Fruit fly (Drosophila melanogaster) whole organism, embryonic: ENCODE results near the gene CG6163.

Source experiments
- BtbVII ChIP-seq: fragments of 200-800 bp; sonication (Bioruptor generic); optimal IDR thresholded peaks from 3 replicates; lab custom pipeline; 2017; ENCODE audit warnings: missing biosample characterization, mild to moderate bottlenecking, missing genetic modification characterization
- CG11085 ChIP-seq: fragments of 200-800 bp; sonication (Bioruptor generic); IDR thresholded peaks from 2 replicates; pipeline ENCODE4 v1.3.6; 2022; ENCODE audit warnings: missing biosample characterization, missing genetic modification characterization
- CG11560 ChIP-seq: fragments of 200-800 bp; sonication (Bioruptor generic); IDR thresholded peaks from 3 replicates; pipeline ENCODE4 v1.3.6; 2022; ENCODE audit warnings: missing biosample characterization, missing genetic modification characterization
- CG13287 ChIP-seq: fragments of 200-800 bp; sonication (Bioruptor generic); IDR thresholded peaks from 2 replicates; pipeline ENCODE4 v1.3.6; 2022; ENCODE audit warnings: missing biosample characterization, missing genetic modification characterization; ENCODE audit not compliant: partially characterized antibody
- CG14710 ChIP-seq: fragments of 200-800 bp; sonication (Bioruptor generic); optimal IDR thresholded peaks from 3 replicates; lab custom pipeline; 2019; ENCODE audit warnings: missing biosample characterization, mild to moderate bottlenecking, missing genetic modification characterization, moderate library complexity
- CG15073 ChIP-seq: fragments of 200-800 bp; sonication (Bioruptor generic); optimal IDR thresholded peaks from 2 replicates; lab custom pipeline; 2016; ENCODE audit warnings: missing biosample characterization, missing genetic modification characterization
- CG15479 ChIP-seq: fragments of 200-800 bp; sonication (Bioruptor generic); optimal IDR thresholded peaks from 3 replicates; lab custom pipeline; 2019; ENCODE audit warnings: missing biosample characterization, mild to moderate bottlenecking, missing genetic modification characterization, moderate library complexity
- CG18011 ChIP-seq: fragments of 200-800 bp; sonication (Bioruptor generic); optimal IDR thresholded peaks from 2 replicates; lab custom pipeline; 2017; ENCODE audit warnings: missing biosample characterization, missing genetic modification characterization, mild to moderate bottlenecking, moderate library complexity, missing genotype
- CG18262 ChIP-seq: fragments of 200-800 bp; optimal IDR thresholded peaks from 3 replicates; lab custom pipeline; 2019; ENCODE audit warnings: missing biosample characterization, mild to moderate bottlenecking, missing genetic modification characterization, moderate library complexity
- CG2129 ChIP-seq: fragments of 200-800 bp; sonication (Bioruptor generic); IDR thresholded peaks from 2 replicates; pipeline ENCODE4 v1.3.6; 2022; ENCODE audit warnings: missing biosample characterization, missing genetic modification characterization; ENCODE audit not compliant: partially characterized antibody
- CG2678 ChIP-seq: fragments of 200-800 bp; sonication (Bioruptor generic); optimal IDR thresholded peaks from 3 replicates; lab custom pipeline; 2019; ENCODE audit warnings: missing biosample characterization, mild to moderate bottlenecking, missing genetic modification characterization, moderate library complexity
- CG30403 ChIP-seq: fragments of 200-800 bp; sonication (Bioruptor generic); optimal IDR thresholded peaks from 3 replicates; lab custom pipeline; 2016; ENCODE audit warnings: missing biosample characterization, missing genetic modification characterization
- CG3065 ChIP-seq: fragments of 200-800 bp; sonication (Bioruptor generic); optimal IDR thresholded peaks from 2 replicates; lab custom pipeline; 2016; ENCODE audit warnings: missing biosample characterization, missing genetic modification characterization
- CG33213 ChIP-seq: fragments of 200-800 bp; sonication (Bioruptor generic); optimal IDR thresholded peaks from 3 replicates; lab custom pipeline; 2016; ENCODE audit warnings: missing biosample characterization, missing genetic modification characterization
- CG34422 ChIP-seq: fragments of 200-800 bp; sonication (Bioruptor generic); IDR thresholded peaks from 3 replicates; pipeline ENCODE4 v1.3.6; 2022; ENCODE audit warnings: missing biosample characterization, missing genetic modification characterization
- CG7745 ChIP-seq: fragments of 200-800 bp; sonication (Bioruptor generic); optimal IDR thresholded peaks from 2 replicates; lab custom pipeline; 2018; ENCODE audit warnings: missing biosample characterization, mild to moderate bottlenecking, missing genetic modification characterization, moderate library complexity
- CG8281 ChIP-seq: fragments of 200-800 bp; sonication (Bioruptor generic); optimal IDR thresholded peaks from 2 replicates; lab custom pipeline; 2018; ENCODE audit warnings: missing biosample characterization, mild to moderate bottlenecking, missing genetic modification characterization, moderate library complexity
- CG8290 ChIP-seq, 3 experiments: fragments of 200-800 bp; sonication (Bioruptor generic); optimal IDR thresholded peaks; 2 replicates each; lab custom pipeline; 2016 to 2019; ENCODE audit warnings: missing biosample characterization in 3 of 3, missing genetic modification characterization in 3 of 3, mild to moderate bottlenecking in 2 of 3, moderate library complexity in 1 of 3
- CG8388 ChIP-seq: fragments of 200-800 bp; sonication (Bioruptor generic); optimal IDR thresholded peaks from 2 replicates; lab custom pipeline; 2019; ENCODE audit warnings: missing biosample characterization, mild to moderate bottlenecking, missing genetic modification characterization, moderate library complexity
- CG8478 ChIP-seq: fragments of >200 bp; optimal IDR thresholded peaks from 2 replicates; lab custom pipeline; 2018
- CG9215 ChIP-seq: fragments of 200-800 bp; sonication (Bioruptor generic); IDR thresholded peaks from 2 replicates; pipeline ENCODE4 v1.3.6; 2022; ENCODE audit warnings: missing biosample characterization, missing genetic modification characterization
- CG9727 ChIP-seq: fragments of 200-800 bp; sonication (Bioruptor generic); optimal IDR thresholded peaks from 3 replicates; lab custom pipeline; 2017; ENCODE audit warnings: missing biosample characterization, mild to moderate bottlenecking, missing genetic modification characterization
- CG9797 ChIP-seq: fragments of 200-800 bp; sonication (Bioruptor generic); optimal IDR thresholded peaks from 3 replicates; lab custom pipeline; 2018; ENCODE audit warnings: missing biosample characterization, mild to moderate bottlenecking, missing genetic modification characterization
- CG9817 ChIP-seq: fragments of 200-800 bp; sonication (Bioruptor generic); optimal IDR thresholded peaks from 2 replicates; lab custom pipeline; 2018; ENCODE audit warnings: missing biosample characterization, mild to moderate bottlenecking, missing genetic modification characterization, moderate library complexity
- Chrac-16 ChIP-seq: fragments of 200-800 bp; sonication (Bioruptor generic); optimal IDR thresholded peaks from 3 replicates; lab custom pipeline; 2016; ENCODE audit warnings: missing biosample characterization, missing genetic modification characterization
- CkIIα-i1 ChIP-seq: fragments of 200-800 bp; sonication (Bioruptor generic); IDR thresholded peaks from 2 replicates; pipeline ENCODE4 v1.3.6; 2022; ENCODE audit warnings: missing biosample characterization, missing genetic modification characterization
- GATAe ChIP-seq: fragments of 200-800 bp; sonication (Bioruptor generic); conservative IDR thresholded peaks from 2 replicates; pipeline ENCODE4 v1.3.6; 2022; ENCODE audit warnings: missing biosample characterization, missing genetic modification characterization
- Hr78 ChIP-seq, 2 experiments: fragments of 200-800 bp in 1 of 2; fragments of >200 bp in 1 of 2; sonication (Bioruptor generic) in 1 of 2; optimal IDR thresholded peaks; 2 replicates each; lab custom pipeline; 2017 to 2019; ENCODE audit warnings: missing biosample characterization in 2 of 2, missing genetic modification characterization in 2 of 2, mild to moderate bottlenecking in 1 of 2, moderate library complexity in 1 of 2
- Lim3 ChIP-seq: fragments of 200-800 bp; sonication (Bioruptor generic); IDR thresholded peaks from 2 replicates; pipeline ENCODE4 v1.3.6; 2022; ENCODE audit warnings: missing biosample characterization, missing genetic modification characterization
- NC2α ChIP-seq: fragments of 200-800 bp; sonication (Bioruptor generic); optimal IDR thresholded peaks from 2 replicates; lab custom pipeline; 2016; ENCODE audit warnings: missing biosample characterization, missing genetic modification characterization
- Optix ChIP-seq: fragments of 200-800 bp; sonication (Bioruptor generic); IDR thresholded peaks from 3 replicates; pipeline ENCODE4 v1.3.6; 2022; ENCODE audit warnings: missing biosample characterization, missing genetic modification characterization
- Ssrp ChIP-seq: fragments of 200-800 bp; sonication (Bioruptor generic); optimal IDR thresholded peaks from 2 replicates; lab custom pipeline; 2018; ENCODE audit warnings: missing biosample characterization, mild to moderate bottlenecking, missing genetic modification characterization, moderate library complexity
- Usf ChIP-seq: fragments of 200-800 bp; sonication (Bioruptor generic); optimal IDR thresholded peaks from 2 replicates; lab custom pipeline; 2017; ENCODE audit warnings: missing genotype, missing biosample characterization, missing genetic modification characterization
- ato ChIP-seq: fragments of 200-800 bp; sonication (Bioruptor generic); IDR thresholded peaks from 2 replicates; pipeline ENCODE4 v1.3.6; 2022; ENCODE audit warnings: missing biosample characterization, missing genetic modification characterization; ENCODE audit not compliant: partially characterized antibody
- bbx ChIP-seq: fragments of 200-800 bp; sonication (Bioruptor generic); IDR thresholded peaks from 2 replicates; pipeline ENCODE4 v1.3.6; 2022; ENCODE audit warnings: missing biosample characterization, missing genetic modification characterization; ENCODE audit not compliant: partially characterized antibody
- bowl ChIP-seq: fragments of 200-800 bp; sonication (Bioruptor generic); IDR thresholded peaks from 2 replicates; pipeline ENCODE4 v1.3.6; 2022; ENCODE audit warnings: missing biosample characterization, missing genetic modification characterization
- bsh ChIP-seq, 2 experiments: fragments of 200-800 bp; sonication (Bioruptor generic); optimal IDR thresholded peaks; 2 replicates each; lab custom pipeline; 2017 to 2018; ENCODE audit warnings: mild to moderate bottlenecking in 2 of 2, missing biosample characterization in 2 of 2, missing genetic modification characterization in 2 of 2, moderate library complexity in 1 of 2
- btn ChIP-seq: fragments of 200-800 bp; sonication (Bioruptor generic); optimal IDR thresholded peaks from 2 replicates; lab custom pipeline; 2016; ENCODE audit warnings: missing biosample characterization, missing genetic modification characterization
- cato ChIP-seq: fragments of 200-800 bp; sonication (Bioruptor generic); optimal IDR thresholded peaks from 2 replicates; lab custom pipeline; 2016; ENCODE audit warnings: missing biosample characterization, missing genetic modification characterization, borderline replicate concordance
- danr ChIP-seq: fragments of 200-800 bp; sonication (Bioruptor generic); IDR thresholded peaks from 2 replicates; pipeline ENCODE4 v1.3.6; 2022; ENCODE audit warnings: missing biosample characterization, missing genetic modification characterization
- emc ChIP-seq: fragments of 200-800 bp; sonication (Bioruptor generic); optimal IDR thresholded peaks from 2 replicates; lab custom pipeline; 2016; ENCODE audit warnings: missing biosample characterization, missing genetic modification characterization
- ftz-f1 ChIP-seq: fragments of 200-800 bp; sonication (Bioruptor generic); optimal IDR thresholded peaks from 2 replicates; lab custom pipeline; 2016; ENCODE audit warnings: missing biosample characterization, missing genetic modification characterization
- gce ChIP-seq: fragments of 200-800 bp; sonication (Bioruptor generic); IDR thresholded peaks from 3 replicates; pipeline ENCODE4 v1.3.6; 2022; ENCODE audit warnings: missing biosample characterization, missing genetic modification characterization
- grn ChIP-seq: fragments of 200-800 bp; sonication (Bioruptor generic); optimal IDR thresholded peaks from 3 replicates; lab custom pipeline; 2017; ENCODE audit warnings: missing biosample characterization, missing genetic modification characterization
- gro ChIP-seq: fragments of 200-800 bp; sonication (Bioruptor generic); optimal IDR thresholded peaks from 2 replicates; lab custom pipeline; 2016; ENCODE audit warnings: missing biosample characterization, missing genetic modification characterization
- gsb-n ChIP-seq: fragments of 200-800 bp; sonication (Bioruptor generic); optimal IDR thresholded peaks from 3 replicates; lab custom pipeline; 2018; ENCODE audit warnings: missing biosample characterization, mild to moderate bottlenecking, missing genetic modification characterization
- gt ChIP-seq: fragments of 200-800 bp; sonication (Bioruptor generic); IDR thresholded peaks from 2 replicates; pipeline ENCODE4 v1.3.6; 2022; ENCODE audit warnings: missing biosample characterization, missing genetic modification characterization
- h ChIP-seq: fragments of >200 bp; optimal IDR thresholded peaks from 2 replicates; lab custom pipeline; 2017
- hb ChIP-seq: fragments of 200-800 bp; sonication (Bioruptor generic); IDR thresholded peaks from 3 replicates; pipeline ENCODE4 v1.3.6; 2022; ENCODE audit warnings: missing biosample characterization, missing genetic modification characterization; ENCODE audit not compliant: partially characterized antibody
- row ChIP-seq: fragments of 200-800 bp; sonication (Bioruptor generic); IDR thresholded peaks from 3 replicates; pipeline ENCODE4 v1.3.6; 2022; ENCODE audit warnings: missing biosample characterization, missing genetic modification characterization
- sna ChIP-seq: fragments of 200-800 bp; sonication (Bioruptor generic); IDR thresholded peaks from 2 replicates; pipeline ENCODE4 v1.3.6; 2022; ENCODE audit warnings: missing biosample characterization, missing genetic modification characterization; ENCODE audit not compliant: partially characterized antibody

The CG6163 gene

dm6 chr3L:11366422-11366821 is 1.7 kb upstream of the CG6163 start (continued):
- TF ChIP-seq gro, result no peak
- TF ChIP-seq Lim3 (GFP tag; lab: Robert Waterston, UW), result no peak
- no peak for TF ChIP-seq CG13287 (GFP tag; lab: Robert Waterston, UW)
- TF ChIP-seq row, result peak; percentile 15; the same call in 1 of the 3 replicates
- no peak for TF ChIP-seq CG8388 (GFP tag; lab: Kevin White, UChicago)
- TF ChIP-seq bowl (GFP tag; lab: Robert Waterston, UW), result no peak
- no peak for TF ChIP-seq gsb-n
- no peak for TF ChIP-seq CG14710 (tag; lab: Kevin White, UChicago)
- no peak for TF ChIP-seq CG11560 (tag; lab: Robert Waterston, UW)
- TF ChIP-seq CG15073, result no peak
- TF ChIP-seq hb (GFP tag; lab: Robert Waterston, UW), result 0 out of 3 replicates have a peak, but pooled peaks have one; percentile 9
- TF ChIP-seq CkIIα-i1 (GFP tag; lab: Robert Waterston, UW), result no peak
- no peak for TF ChIP-seq NC2α
- TF ChIP-seq CG11085, result no peak
- TF ChIP-seq CG9727 (GFP tag; lab: Kevin White, UChicago), result no peak
- TF ChIP-seq CG18011 (GFP tag; lab: Kevin White, UChicago), result no peak
- no peak for TF ChIP-seq ato (GFP tag; lab: Robert Waterston, UW)
- peak in 1 of 2 experiments; percentile 12 for TF ChIP-seq bsh (GFP tag; optimal IDR thresholded peaks at IDR 0.05; lab: Kevin White, UChicago)
- TF ChIP-seq CG2129 (GFP tag; lab: Robert Waterston, UW), result no peak
- no peak for TF ChIP-seq CG33213 (GFP tag; lab: Kevin White, UChicago)
- TF ChIP-seq bbx (GFP tag; lab: Robert Waterston, UW), result no peak
- no peak for TF ChIP-seq Usf (GFP tag; lab: Kevin White, UChicago)
- no peak for TF ChIP-seq CG8281 (tag; lab: Kevin White, UChicago)
- no peak for TF ChIP-seq CG15479
- no peak for TF ChIP-seq CG30403
- no peak for TF ChIP-seq h (lab: Kevin White, UChicago)
- TF ChIP-seq Hr78 (GFP tag; optimal IDR thresholded peaks at IDR 0.05; lab: Kevin White, UChicago), result no peak
- TF ChIP-seq cato (GFP tag; lab: Kevin White, UChicago), result no peak
- TF ChIP-seq gce (GFP tag; lab: Robert Waterston, UW), result no peak
- no peak for TF ChIP-seq ftz-f1 (GFP tag; lab: Kevin White, UChicago)
- no peak for TF ChIP-seq CG9797
- no peak for TF ChIP-seq btn
- TF ChIP-seq danr (GFP tag; lab: Robert Waterston, UW), result 0 out of 2 replicates have a peak, but pooled peaks have one; percentile 37
- no peak for TF ChIP-seq CG9817 (tag; lab: Kevin White, UChicago)
- TF ChIP-seq grn (GFP tag; lab: Kevin White, UChicago), result no peak
- TF ChIP-seq GATAe (GFP tag; lab: Robert Waterston, UW), result no peak
- TF ChIP-seq Chrac-16 (GFP tag; lab: Kevin White, UChicago), result no peak
- no peak for TF ChIP-seq CG7745
- no peak for TF ChIP-seq gt (GFP tag; lab: Robert Waterston, UW)
- no peak for TF ChIP-seq emc (GFP tag; lab: Kevin White, UChicago)
- TF ChIP-seq Optix, result 0 out of 3 replicates have a peak, but pooled peaks have one; percentile 23
- no peak for TF ChIP-seq CG18262 (tag; lab: Kevin White, UChicago)
- no peak for TF ChIP-seq sna (GFP tag; lab: Robert Waterston, UW)
- TF ChIP-seq BtbVII (GFP tag; lab: Kevin White, UChicago), result no peak
- TF ChIP-seq CG8478 (lab: Kevin White, UChicago), result no peak
- TF ChIP-seq CG8290 (GFP tag; optimal IDR thresholded peaks at IDR 0.05; lab: Kevin White, UChicago), result no peak
- peak in 1 of 2 experiments; percentile 51 for TF ChIP-seq CG8290 (tag; optimal IDR thresholded peaks at IDR 0.05; lab: Kevin White, UChicago)
- TF ChIP-seq CG9215, result no peak
- no peak for TF ChIP-seq CG3065 (GFP tag; lab: Kevin White, UChicago)
- no peak for TF ChIP-seq Ssrp (tag; lab: Kevin White, UChicago)
- TF ChIP-seq CG2678 (tag; lab: Kevin White, UChicago), result no peak
- TF ChIP-seq CG34422 (GFP tag; lab: Robert Waterston, UW), result no peak
